Worm (Caenorhabditis elegans): ENCODE data around the gene Y79H2A.12.

- TF ChIP-seq ama-1 (optimal IDR thresholded peaks at IDR 0.05) (no peak), B0310.2 (tag; optimal IDR thresholded peaks at IDR 0.05) (no peak), tbx-11 (GFP tag; IDR thresholded peaks at IDR 0.05) (no peak), pes-1 (GFP tag; IDR thresholded peaks at IDR 0.05) (no peak), hmg-4 (GFP tag; optimal IDR thresholded peaks at IDR 0.05) (no peak), tbx-37 (GFP tag; conservative IDR thresholded peaks at IDR 0.05) (no peak), ets-7 (tag; optimal IDR thresholded peaks at IDR 0.05) (no peak), hnd-1 (tag; optimal IDR thresholded peaks at IDR 0.05) (no peak), hmbx-1 (tag; optimal IDR thresholded peaks at IDR 0.05) (no peak), flt-1 (GFP tag; IDR thresholded peaks at IDR 0.05) (no peak), ceh-13 (GFP tag; optimal IDR thresholded peaks at IDR 0.05) (no peak), tra-4 (tag; optimal IDR thresholded peaks at IDR 0.05) (no peak), F13C5.2 (tag; optimal IDR thresholded peaks at IDR 0.05) (no peak), aly-1 (tag; optimal IDR thresholded peaks at IDR 0.05) (no peak)
These were observed 46.2 kb downstream of the Y79H2A.12 start for ce11 chrIII:11982474-11982873.
